Fruit fly (Drosophila melanogaster): ENCODE data around the gene CG43993.

- TF ChIP-seq CG6163 (GFP tag; IDR thresholded peaks at IDR 0.05) (peak; percentile 89), net (GFP tag; optimal IDR thresholded peaks at IDR 0.05) (peak; percentile 78), Ets96B (tag; optimal IDR thresholded peaks at IDR 0.05) (peak; percentile 71), CG16779 (tag; optimal IDR thresholded peaks at IDR 0.05) (peak; percentile 53), CG31627 (GFP tag; optimal IDR thresholded peaks at IDR 0.05) (peak; percentile 67)
Observed at dm6 chr3L:12077348-12077747, 45.0 kb downstream of the CG43993 start.

Data from whole organism, prepupa.